Fruit fly (Drosophila melanogaster): ENCODE results near the gene Vps13D.

dm6 chr3L:12741608-12742007 lies 13.2 kb upstream of the Vps13D start, which contains the start of gene CG32112:
- TF ChIP-seq insv (optimal IDR thresholded peaks at IDR 0.05) (no peak), Sin3A (optimal IDR thresholded peaks at IDR 0.05) (no peak), ttk (optimal IDR thresholded peaks at IDR 0.05) (no peak), h (optimal IDR thresholded peaks at IDR 0.05) (no peak), psq (optimal IDR thresholded peaks at IDR 0.05) (no peak), Myc (optimal IDR thresholded peaks at IDR 0.05) (no peak)

Data from Kc167 (cell line).